Fruit fly (Drosophila melanogaster) whole organism, embryonic: Measurements from ENCODE around the gene CG33510.

Experiments used
- CG10274 ChIP-seq: fragments of 200-800 bp; sonication (Bioruptor generic); optimal IDR thresholded peaks from 3 replicates; lab custom pipeline; 2017; ENCODE audit warnings: missing biosample characterization, mild to moderate bottlenecking, missing genetic modification characterization
- CG10565 ChIP-seq: fragments of 200-800 bp; sonication (Bioruptor generic); optimal IDR thresholded peaks from 3 replicates; lab custom pipeline; 2016; ENCODE audit warnings: missing biosample characterization, mild to moderate bottlenecking, missing genetic modification characterization
- CG12155 ChIP-seq: fragments of 200-800 bp; sonication (Bioruptor generic); optimal IDR thresholded peaks from 3 replicates; lab custom pipeline; 2016; ENCODE audit warnings: missing biosample characterization, missing genetic modification characterization
- CG12299 ChIP-seq: fragments of 200-800 bp; sonication (Bioruptor generic); optimal IDR thresholded peaks from 2 replicates; lab custom pipeline; 2018; ENCODE audit warnings: missing biosample characterization, mild to moderate bottlenecking, missing genetic modification characterization
- CG14860 ChIP-seq: fragments of 200-800 bp; sonication (Bioruptor generic); IDR thresholded peaks from 3 replicates; pipeline ENCODE4 v1.3.6; 2022; ENCODE audit warnings: missing biosample characterization, missing genetic modification characterization; ENCODE audit not compliant: partially characterized antibody
- CG15601 ChIP-seq: fragments of 200-800 bp; sonication (Bioruptor generic); optimal IDR thresholded peaks from 3 replicates; lab custom pipeline; 2019; ENCODE audit warnings: missing biosample characterization, mild to moderate bottlenecking, missing genetic modification characterization, moderate library complexity
- CG1602 ChIP-seq: fragments of 200-800 bp; sonication (Bioruptor generic); optimal IDR thresholded peaks from 3 replicates; lab custom pipeline; 2016; ENCODE audit warnings: missing biosample characterization, missing genetic modification characterization
- CG16815 ChIP-seq: fragments of 200-800 bp; sonication (Bioruptor generic); optimal IDR thresholded peaks from 3 replicates; lab custom pipeline; 2017; ENCODE audit warnings: missing biosample characterization, mild to moderate bottlenecking, missing genetic modification characterization
- CG16863 ChIP-seq: fragments of 200-800 bp; sonication (Bioruptor generic); optimal IDR thresholded peaks from 3 replicates; lab custom pipeline; 2016; ENCODE audit warnings: missing biosample characterization, missing genetic modification characterization
- CG17385 ChIP-seq: fragments of 200-800 bp; sonication (Bioruptor generic); optimal IDR thresholded peaks from 3 replicates; lab custom pipeline; 2018; ENCODE audit warnings: missing biosample characterization, mild to moderate bottlenecking, missing genetic modification characterization
- CG17568 ChIP-seq: fragments of 200-800 bp; sonication (Bioruptor generic); optimal IDR thresholded peaks from 2 replicates; lab custom pipeline; 2018; ENCODE audit warnings: missing biosample characterization, mild to moderate bottlenecking, missing genetic modification characterization, moderate library complexity
- CG18262 ChIP-seq: fragments of 200-800 bp; optimal IDR thresholded peaks from 3 replicates; lab custom pipeline; 2019; ENCODE audit warnings: missing biosample characterization, mild to moderate bottlenecking, missing genetic modification characterization, moderate library complexity
- CG1832 ChIP-seq: fragments of 200-800 bp; sonication (Bioruptor generic); optimal IDR thresholded peaks from 2 replicates; lab custom pipeline; 2017; ENCODE audit warnings: missing biosample characterization, mild to moderate bottlenecking, missing genetic modification characterization, inconsistent platforms
- CG2199 ChIP-seq: fragments of 200-800 bp; sonication (Bioruptor generic); IDR thresholded peaks from 3 replicates; pipeline ENCODE4 v1.3.6; 2022; ENCODE audit warnings: missing biosample characterization, missing genetic modification characterization
- CG31224 ChIP-seq: fragments of 200-800 bp; sonication (Bioruptor generic); IDR thresholded peaks from 2 replicates; pipeline ENCODE4 v1.3.6; 2022; ENCODE audit warnings: missing biosample characterization, missing genetic modification characterization
- CG32772 ChIP-seq: fragments of 200-800 bp; sonication (Bioruptor generic); IDR thresholded peaks from 2 replicates; pipeline ENCODE4 v1.3.6; 2022; ENCODE audit warnings: missing biosample characterization, missing genetic modification characterization
- CG4282 ChIP-seq: fragments of 200-800 bp; sonication (Bioruptor generic); optimal IDR thresholded peaks from 2 replicates; lab custom pipeline; 2016; ENCODE audit warnings: missing biosample characterization, missing genetic modification characterization
- CG5245 ChIP-seq: fragments of 200-800 bp; sonication (Bioruptor generic); optimal IDR thresholded peaks from 3 replicates; lab custom pipeline; 2016; ENCODE audit warnings: missing biosample characterization, missing genetic modification characterization
- CG8290 ChIP-seq, 3 experiments: fragments of 200-800 bp; sonication (Bioruptor generic); optimal IDR thresholded peaks; 2 replicates each; lab custom pipeline; 2016 to 2019; ENCODE audit warnings: missing biosample characterization in 3 of 3, missing genetic modification characterization in 3 of 3, mild to moderate bottlenecking in 2 of 3, moderate library complexity in 1 of 3
- CG8478 ChIP-seq: fragments of >200 bp; optimal IDR thresholded peaks from 2 replicates; lab custom pipeline; 2018
- CG9797 ChIP-seq: fragments of 200-800 bp; sonication (Bioruptor generic); optimal IDR thresholded peaks from 3 replicates; lab custom pipeline; 2018; ENCODE audit warnings: missing biosample characterization, mild to moderate bottlenecking, missing genetic modification characterization
- CG9876 ChIP-seq: fragments of 200-800 bp; sonication (Bioruptor generic); optimal IDR thresholded peaks from 2 replicates; lab custom pipeline; 2016; ENCODE audit warnings: missing biosample characterization, missing genetic modification characterization
- D ChIP-seq, 2 experiments: fragments of 200-800 bp in 1 of 2; fragments of >200 bp in 1 of 2; sonication (Bioruptor generic) in 1 of 2; optimal IDR thresholded peaks; 2 replicates in 1 of 2; 3 replicates in 1 of 2; lab custom pipeline; 2017; ENCODE audit warnings: mild to moderate bottlenecking in 1 of 2, missing biosample characterization in 1 of 2, missing genetic modification characterization in 1 of 2, missing genetic modification reagents in 1 of 2
- Deaf1 ChIP-seq: fragments of 200-800 bp; optimal IDR thresholded peaks from 3 replicates; lab custom pipeline; 2019; ENCODE audit warnings: missing biosample characterization, mild to moderate bottlenecking, missing genetic modification characterization, moderate library complexity
- Doc3 ChIP-seq: fragments of 200-800 bp; sonication (Bioruptor generic); IDR thresholded peaks from 3 replicates; pipeline ENCODE4 v1.3.6; 2022; ENCODE audit warnings: missing biosample characterization, missing genetic modification characterization; ENCODE audit not compliant: partially characterized antibody
- E2f1 ChIP-seq: fragments of 200-800 bp; sonication (Bioruptor generic); IDR thresholded peaks from 2 replicates; pipeline ENCODE4 v1.3.6; 2022; ENCODE audit warnings: missing biosample characterization, missing genetic modification characterization
- ERR ChIP-seq: fragments of 200-800 bp; sonication (Bioruptor generic); optimal IDR thresholded peaks from 2 replicates; lab custom pipeline; 2016; ENCODE audit warnings: missing biosample characterization, missing genetic modification characterization
- Eip74EF ChIP-seq, 2 experiments: fragments of 200-800 bp in 1 of 2; fragments of >200 bp in 1 of 2; sonication (Bioruptor generic) in 1 of 2; optimal IDR thresholded peaks; 2 replicates each; lab custom pipeline; 2017 to 2019; ENCODE audit warnings: missing biosample characterization in 2 of 2, missing genetic modification characterization in 2 of 2, mild to moderate bottlenecking in 1 of 2, moderate library complexity in 1 of 2
- Fer2 ChIP-seq: fragments of 200-800 bp; sonication (Bioruptor generic); optimal IDR thresholded peaks from 2 replicates; lab custom pipeline; 2018; ENCODE audit warnings: missing biosample characterization, mild to moderate bottlenecking, missing genetic modification characterization, moderate library complexity
- Hand ChIP-seq: fragments of 200-800 bp; sonication (Bioruptor generic); optimal IDR thresholded peaks from 2 replicates; lab custom pipeline; 2017; ENCODE audit warnings: mild to moderate bottlenecking, missing biosample characterization, missing genetic modification reagents, missing genetic modification characterization
- Hr3 ChIP-seq: fragments of 200-800 bp; sonication (Bioruptor generic); optimal IDR thresholded peaks from 3 replicates; lab custom pipeline; 2016; ENCODE audit warnings: missing biosample characterization, missing genetic modification characterization
- bab2 ChIP-seq: fragments of 200-800 bp; sonication (Bioruptor generic); optimal IDR thresholded peaks from 2 replicates; lab custom pipeline; 2016; ENCODE audit warnings: missing biosample characterization, missing genetic modification characterization
- corto ChIP-seq: fragments of 200-800 bp; sonication (Bioruptor generic); optimal IDR thresholded peaks from 2 replicates; lab custom pipeline; 2016; ENCODE audit warnings: missing biosample characterization, mild to moderate bottlenecking, missing genetic modification characterization, moderate library complexity
- croc ChIP-seq: fragments of 200-800 bp; sonication (Bioruptor generic); conservative IDR thresholded peaks from 3 replicates; pipeline ENCODE4 v1.3.6; 2022; ENCODE audit warnings: missing biosample characterization, missing genetic modification characterization
- da ChIP-seq: fragments of 200-800 bp; sonication (Bioruptor generic); optimal IDR thresholded peaks from 2 replicates; lab custom pipeline; 2016; ENCODE audit warnings: missing biosample characterization, missing genetic modification characterization
- ems ChIP-seq: fragments of 200-800 bp; sonication (Bioruptor generic); optimal IDR thresholded peaks from 3 replicates; lab custom pipeline; 2016; ENCODE audit warnings: missing biosample characterization, missing genetic modification characterization
- ewg ChIP-seq: fragments of 200-800 bp; sonication (Bioruptor generic); optimal IDR thresholded peaks from 3 replicates; lab custom pipeline; 2017; ENCODE audit warnings: mild to moderate bottlenecking, missing biosample characterization, missing genetic modification reagents, missing genetic modification characterization
- grau ChIP-seq: fragments of 200-800 bp; optimal IDR thresholded peaks from 3 replicates; lab custom pipeline; 2019; ENCODE audit warnings: missing biosample characterization, mild to moderate bottlenecking, missing genetic modification characterization, moderate library complexity
- gsb ChIP-seq: fragments of 200-800 bp; sonication (Bioruptor generic); IDR thresholded peaks from 2 replicates; pipeline ENCODE4 v1.3.6; 2022; ENCODE audit warnings: missing biosample characterization, missing genetic modification characterization
- gt ChIP-seq: fragments of 200-800 bp; sonication (Bioruptor generic); IDR thresholded peaks from 2 replicates; pipeline ENCODE4 v1.3.6; 2022; ENCODE audit warnings: missing biosample characterization, missing genetic modification characterization
- jigr1 ChIP-seq: fragments of 200-800 bp; sonication (Bioruptor generic); IDR thresholded peaks from 3 replicates; pipeline ENCODE4 v1.3.6; 2022; ENCODE audit warnings: missing biosample characterization, missing genetic modification characterization
- jumu ChIP-seq: fragments of 200-800 bp; sonication (Bioruptor generic); optimal IDR thresholded peaks from 3 replicates; lab custom pipeline; 2016; ENCODE audit warnings: missing biosample characterization, missing genetic modification characterization
- knrl ChIP-seq: fragments of 200-800 bp; sonication (Bioruptor generic); IDR thresholded peaks from 3 replicates; pipeline ENCODE4 v1.3.6; 2022; ENCODE audit warnings: missing biosample characterization, missing genetic modification characterization; ENCODE audit not compliant: partially characterized antibody
- lab ChIP-seq: fragments of 200-800 bp; sonication (Bioruptor generic); optimal IDR thresholded peaks from 3 replicates; lab custom pipeline; 2017; ENCODE audit warnings: missing biosample characterization, missing genetic modification characterization, mild to moderate bottlenecking, moderate library complexity, missing genetic modification reagents
- nerfin-2 ChIP-seq: fragments of 200-800 bp; sonication (Bioruptor generic); IDR thresholded peaks from 2 replicates; pipeline ENCODE4 v1.3.6; 2022; ENCODE audit warnings: missing biosample characterization, missing genetic modification characterization; ENCODE audit not compliant: partially characterized antibody
- shn ChIP-seq: fragments of 200-800 bp; sonication (Bioruptor generic); optimal IDR thresholded peaks from 3 replicates; lab custom pipeline; 2016; ENCODE audit warnings: missing biosample characterization, missing genetic modification characterization
- slbo ChIP-seq: fragments of 200-800 bp; sonication (Bioruptor generic); IDR thresholded peaks from 2 replicates; pipeline ENCODE4 v1.3.6; 2022; ENCODE audit warnings: missing biosample characterization, missing genetic modification characterization
- slou ChIP-seq: fragments of 200-800 bp; sonication (Bioruptor generic); optimal IDR thresholded peaks from 3 replicates; lab custom pipeline; 2016; ENCODE audit warnings: missing biosample characterization, missing genetic modification characterization
- sqz ChIP-seq: fragments of 200-800 bp; sonication (Bioruptor generic); optimal IDR thresholded peaks from 3 replicates; lab custom pipeline; 2018; ENCODE audit warnings: missing biosample characterization, mild to moderate bottlenecking, missing genetic modification characterization
- sr ChIP-seq: fragments of 200-800 bp; sonication (Bioruptor generic); IDR thresholded peaks from 3 replicates; pipeline ENCODE4 v1.3.6; 2022; ENCODE audit warnings: missing biosample characterization, missing genetic modification characterization
- ttk ChIP-seq: fragments of 200-800 bp; sonication (Bioruptor generic); IDR thresholded peaks from 2 replicates; pipeline ENCODE4 v2.1.2; 2022; ENCODE audit warnings: missing biosample characterization, missing genetic modification characterization

The CG33510 gene

dm6 chr2L:21037723-21038122 is 46.4 kb downstream of the CG33510 start (continued):
- TF ChIP-seq bab2: no peak
- no peak for TF ChIP-seq CG9876 (GFP tag; lab: Kevin White, UChicago)
- no peak for TF ChIP-seq ewg
- no peak for TF ChIP-seq da (GFP tag; lab: Kevin White, UChicago)
- TF ChIP-seq CG15601 (tag; lab: Kevin White, UChicago): peak; percentile 31
- no peak for TF ChIP-seq ems
- TF ChIP-seq slbo (GFP tag; lab: Robert Waterston, UW): no peak
- no peak for TF ChIP-seq CG16815
- TF ChIP-seq CG10274: peak; percentile 28
- TF ChIP-seq Hr3 (GFP tag; lab: Kevin White, UChicago): no peak
- no peak for TF ChIP-seq CG14860 (GFP tag; lab: Robert Waterston, UW)
- no peak for TF ChIP-seq CG9797 (GFP tag; lab: Kevin White, UChicago)
- TF ChIP-seq CG18262 (tag; lab: Kevin White, UChicago): peak; percentile 58
- peak; percentile 73 for TF ChIP-seq CG17568
- TF ChIP-seq Doc3 (GFP tag; lab: Robert Waterston, UW): no peak
- peak; percentile 77 for TF ChIP-seq sqz
- TF ChIP-seq shn (GFP tag; lab: Kevin White, UChicago): no peak
- no peak for TF ChIP-seq corto (GFP tag; lab: Kevin White, UChicago)
- peak; percentile 79; the same call in 2 of the 3 replicates for TF ChIP-seq CG2199 (GFP tag; lab: Robert Waterston, UW)
- no peak for TF ChIP-seq grau
- no peak for TF ChIP-seq CG8478 (lab: Kevin White, UChicago)
- TF ChIP-seq CG5245 (GFP tag; lab: Kevin White, UChicago): no peak
- no peak for TF ChIP-seq ttk (GFP tag; lab: Robert Waterston, UW)
- TF ChIP-seq CG31224 (GFP tag; lab: Robert Waterston, UW): no peak
- no peak for TF ChIP-seq knrl (GFP tag; lab: Robert Waterston, UW)
- no peak for TF ChIP-seq slou (GFP tag; lab: Kevin White, UChicago)
- no peak for TF ChIP-seq nerfin-2 (GFP tag; lab: Robert Waterston, UW)
- no peak for TF ChIP-seq CG8290 (GFP tag; optimal IDR thresholded peaks at IDR 0.05; lab: Kevin White, UChicago)
- TF ChIP-seq CG8290 (tag; optimal IDR thresholded peaks at IDR 0.05; lab: Kevin White, UChicago): no peak
- TF ChIP-seq sr (GFP tag; lab: Robert Waterston, UW): no peak
- TF ChIP-seq Hand (GFP tag; lab: Kevin White, UChicago): no peak
- TF ChIP-seq jigr1 (GFP tag; lab: Robert Waterston, UW): no peak
- no peak for TF ChIP-seq CG4282 (GFP tag; lab: Kevin White, UChicago)
- peak; percentile 15 for TF ChIP-seq CG17385 (GFP tag; lab: Kevin White, UChicago)
- TF ChIP-seq gt (GFP tag; lab: Robert Waterston, UW): no peak
- TF ChIP-seq D (optimal IDR thresholded peaks at IDR 0.05; lab: Kevin White, UChicago): no peak
- peak; percentile 61 for TF ChIP-seq D (GFP tag; optimal IDR thresholded peaks at IDR 0.05; lab: Kevin White, UChicago)
- TF ChIP-seq E2f1: no peak; the same call in 1 of the 2 replicates
- TF ChIP-seq lab (GFP tag; lab: Kevin White, UChicago): peak; percentile 83
- no peak for TF ChIP-seq gsb
- no peak for TF ChIP-seq CG32772 (GFP tag; lab: Robert Waterston, UW)
- TF ChIP-seq CG1602: no peak
- no peak for TF ChIP-seq CG10565 (GFP tag; lab: Kevin White, UChicago)
- no peak for TF ChIP-seq CG1832 (GFP tag; lab: Kevin White, UChicago)
- TF ChIP-seq Eip74EF (GFP tag; optimal IDR thresholded peaks at IDR 0.05; lab: Kevin White, UChicago): peak in 1 of 2 experiments; percentile 18
- TF ChIP-seq ERR: no peak
- TF ChIP-seq CG12299 (tag; lab: Kevin White, UChicago): no peak
- TF ChIP-seq Fer2: no peak
- no peak for TF ChIP-seq jumu (GFP tag; lab: Kevin White, UChicago)
- no peak for TF ChIP-seq Deaf1 (tag; lab: Kevin White, UChicago)
- TF ChIP-seq CG12155: no peak
- TF ChIP-seq croc (GFP tag; lab: Robert Waterston, UW): no peak
- no peak for TF ChIP-seq CG16863 (GFP tag; lab: Kevin White, UChicago)
